Worm (Caenorhabditis elegans) whole organism, early embryonic: ENCODE results near the gene D1005.10.

ENCODE experiments used
- F13C5.2 ChIP-seq: sonication (generic microtip); optimal IDR thresholded peaks from 2 replicates; lab custom pipeline; 2017; ENCODE audit warnings: mild to moderate bottlenecking, missing genetic modification characterization, inconsistent platforms, missing compliant biosample characterization
- aly-1 ChIP-seq: sonication (generic microtip); optimal IDR thresholded peaks from 2 replicates; lab custom pipeline; 2016; ENCODE audit warnings: missing genetic modification characterization, missing compliant biosample characterization
- ama-1 ChIP-seq: fragments of 150-350 bp; optimal IDR thresholded peaks from 2 replicates; lab custom pipeline; 2014
- ceh-36 ChIP-seq: sonication (generic microtip); optimal IDR thresholded peaks from 2 replicates; lab custom pipeline; 2016; ENCODE audit warnings: missing genetic modification characterization, inconsistent platforms, missing compliant biosample characterization
- ets-7 ChIP-seq: sonication (generic microtip); optimal IDR thresholded peaks from 2 replicates; lab custom pipeline; 2016; ENCODE audit warnings: missing genotype, missing genetic modification characterization, missing compliant biosample characterization
- flt-1 ChIP-seq: fragments of 200-800 bp; sonication (Bioruptor generic); IDR thresholded peaks from 2 replicates; pipeline ENCODE4 v1.3.6; 2022; ENCODE audit warnings: missing genetic modification characterization, missing compliant biosample characterization
- hmg-4 ChIP-seq: fragments of 200-800 bp; sonication (Bioruptor generic); optimal IDR thresholded peaks from 2 replicates; lab custom pipeline; 2018; ENCODE audit warnings: mild to moderate bottlenecking, missing genetic modification characterization, missing compliant biosample characterization
- hnd-1 ChIP-seq: sonication (generic microtip); optimal IDR thresholded peaks from 2 replicates; lab custom pipeline; 2016; ENCODE audit warnings: missing genetic modification characterization, missing compliant biosample characterization
- pes-1 ChIP-seq: fragments of 200-800 bp; sonication (Bioruptor generic); IDR thresholded peaks from 2 replicates; pipeline ENCODE4 v1.3.6; 2022; ENCODE audit warnings: missing genetic modification reagents, missing genetic modification characterization, missing compliant biosample characterization

- TF ChIP-seq flt-1 (GFP tag; lab: Robert Waterston, UW) (no peak), ama-1 (lab: Kevin White, UChicago) (no peak), aly-1 (tag; lab: Kevin White, UChicago) (no peak), hmg-4 (GFP tag; lab: Kevin White, UChicago) (no peak), ets-7 (tag; lab: Kevin White, UChicago) (no peak), F13C5.2 (tag; lab: Kevin White, UChicago) (no peak), pes-1 (GFP tag; lab: Robert Waterston, UW) (no peak), hnd-1 (tag; lab: Kevin White, UChicago) (no peak), ceh-36 (tag; lab: Kevin White, UChicago) (no peak)
Measured at ce11 chrX:1491036-1491435, 5.1 kb upstream of the D1005.10 start.
